Fruit fly (Drosophila melanogaster) whole organism, embryonic: Measurements from ENCODE around the gene Art3.

Experiments used
- Atf-2 ChIP-seq: fragments of 200-800 bp; sonication (Bioruptor generic); optimal IDR thresholded peaks from 2 replicates; lab custom pipeline; 2016; ENCODE audit warnings: missing biosample characterization, missing genetic modification characterization
- BtbVII ChIP-seq: fragments of 200-800 bp; sonication (Bioruptor generic); optimal IDR thresholded peaks from 3 replicates; lab custom pipeline; 2017; ENCODE audit warnings: missing biosample characterization, mild to moderate bottlenecking, missing genetic modification characterization
- CG12155 ChIP-seq: fragments of 200-800 bp; sonication (Bioruptor generic); optimal IDR thresholded peaks from 3 replicates; lab custom pipeline; 2016; ENCODE audit warnings: missing biosample characterization, missing genetic modification characterization
- CG13296 ChIP-seq: fragments of 200-800 bp; sonication (Bioruptor generic); optimal IDR thresholded peaks from 3 replicates; lab custom pipeline; 2018; ENCODE audit warnings: missing biosample characterization, mild to moderate bottlenecking, missing genetic modification characterization
- CG14965 ChIP-seq: fragments of 200-800 bp; sonication (Bioruptor generic); optimal IDR thresholded peaks from 2 replicates; lab custom pipeline; 2016; ENCODE audit warnings: missing biosample characterization, missing genetic modification characterization, borderline replicate concordance
- CG17186 ChIP-seq: fragments of 200-800 bp; sonication (Bioruptor generic); optimal IDR thresholded peaks from 3 replicates; lab custom pipeline; 2017; ENCODE audit warnings: missing biosample characterization, missing genetic modification reagents, missing genetic modification characterization
- CG2875 ChIP-seq: fragments of 200-800 bp; sonication (Bioruptor generic); optimal IDR thresholded peaks from 2 replicates; lab custom pipeline; 2017; ENCODE audit warnings: missing biosample characterization, mild to moderate bottlenecking, missing genetic modification characterization, missing genetic modification reagents
- CG3163 ChIP-seq: fragments of 200-800 bp; sonication (Bioruptor generic); optimal IDR thresholded peaks from 3 replicates; lab custom pipeline; 2016; ENCODE audit warnings: missing biosample characterization, missing genetic modification characterization
- CG34224 ChIP-seq: fragments of 200-800 bp; sonication (Bioruptor generic); IDR thresholded peaks from 3 replicates; pipeline ENCODE4 v1.3.6; 2022; ENCODE audit warnings: missing biosample characterization, missing genetic modification characterization; ENCODE audit not compliant: partially characterized antibody
- CG42726 ChIP-seq: fragments of 200-800 bp; sonication (Bioruptor generic); IDR thresholded peaks from 2 replicates; pipeline ENCODE4 v1.3.6; 2022; ENCODE audit warnings: missing biosample characterization, missing genetic modification characterization; ENCODE audit not compliant: partially characterized antibody
- CG4404 ChIP-seq: fragments of 200-800 bp; sonication (Bioruptor generic); IDR thresholded peaks from 2 replicates; pipeline ENCODE4 v1.3.6; 2022; ENCODE audit warnings: missing biosample characterization, missing genetic modification characterization
- CG6254 ChIP-seq: fragments of 200-800 bp; sonication (Bioruptor generic); optimal IDR thresholded peaks from 3 replicates; lab custom pipeline; 2017; ENCODE audit warnings: mild to moderate bottlenecking, missing biosample characterization, missing genetic modification reagents, missing genetic modification characterization
- CG6272 ChIP-seq: fragments of 200-800 bp; sonication (Bioruptor generic); IDR thresholded peaks from 2 replicates; pipeline ENCODE4 v1.3.6; 2022; ENCODE audit warnings: missing biosample characterization, missing genetic modification characterization
- CG6813 ChIP-seq: fragments of 200-800 bp; sonication (Bioruptor generic); optimal IDR thresholded peaks from 2 replicates; lab custom pipeline; 2017; ENCODE audit warnings: missing biosample characterization, missing genetic modification characterization, mild to moderate bottlenecking, moderate library complexity, missing genetic modification reagents
- CG7745 ChIP-seq: fragments of 200-800 bp; sonication (Bioruptor generic); optimal IDR thresholded peaks from 2 replicates; lab custom pipeline; 2018; ENCODE audit warnings: missing biosample characterization, mild to moderate bottlenecking, missing genetic modification characterization, moderate library complexity
- Camta ChIP-seq: fragments of 200-800 bp; sonication (Bioruptor generic); optimal IDR thresholded peaks from 2 replicates; lab custom pipeline; 2016; ENCODE audit warnings: missing biosample characterization, missing genetic modification characterization
- D19B ChIP-seq: fragments of 200-800 bp; sonication (Bioruptor generic); optimal IDR thresholded peaks from 2 replicates; lab custom pipeline; 2017; ENCODE audit warnings: missing biosample characterization, mild to moderate bottlenecking, missing genetic modification characterization
- Dad ChIP-seq: fragments of 200-800 bp; sonication (Bioruptor generic); optimal IDR thresholded peaks from 3 replicates; lab custom pipeline; 2016; ENCODE audit warnings: missing biosample characterization, missing genetic modification characterization
- Dbx ChIP-seq: fragments of 200-800 bp; sonication (Bioruptor generic); IDR thresholded peaks from 3 replicates; pipeline ENCODE4 v1.3.6; 2022; ENCODE audit warnings: missing biosample characterization, missing genetic modification characterization
- Dek ChIP-seq: fragments of 200-800 bp; sonication (Bioruptor generic); optimal IDR thresholded peaks from 3 replicates; lab custom pipeline; 2019; ENCODE audit warnings: missing biosample characterization, mild to moderate bottlenecking, missing genetic modification characterization, moderate library complexity
- Doc2 ChIP-seq: fragments of 200-800 bp; sonication (Bioruptor generic); IDR thresholded peaks from 2 replicates; pipeline ENCODE4 v1.3.6; 2022; ENCODE audit warnings: missing biosample characterization, missing genetic modification characterization
- E2f2 ChIP-seq: fragments of 200-800 bp; sonication (Bioruptor generic); IDR thresholded peaks from 2 replicates; pipeline ENCODE4 v1.3.6; 2022; ENCODE audit warnings: missing biosample characterization, missing genetic modification characterization
- ERR ChIP-seq: fragments of 200-800 bp; sonication (Bioruptor generic); optimal IDR thresholded peaks from 2 replicates; lab custom pipeline; 2016; ENCODE audit warnings: missing biosample characterization, missing genetic modification characterization
- Gug ChIP-seq: fragments of 200-800 bp; sonication (Bioruptor generic); IDR thresholded peaks from 4 replicates; pipeline ENCODE4 v1.3.6; 2022; ENCODE audit warnings: missing biosample characterization, missing genetic modification characterization
- H2.0 ChIP-seq: fragments of 200-800 bp; sonication (Bioruptor generic); IDR thresholded peaks from 2 replicates; pipeline ENCODE4 v1.3.6; 2022; ENCODE audit warnings: missing biosample characterization, missing genetic modification characterization
- HHEX ChIP-seq: fragments of 200-800 bp; sonication (Bioruptor generic); optimal IDR thresholded peaks from 3 replicates; lab custom pipeline; 2017; ENCODE audit warnings: missing biosample characterization, mild to moderate bottlenecking, missing genetic modification characterization, missing genetic modification reagents
- Hsf ChIP-seq: fragments of 200-800 bp; sonication (Bioruptor generic); optimal IDR thresholded peaks from 3 replicates; lab custom pipeline; 2016; ENCODE audit warnings: missing biosample characterization, missing genetic modification characterization
- Med ChIP-seq: fragments of 200-800 bp; sonication (Bioruptor generic); peaks from one replicate; lab custom pipeline; 2016; ENCODE audit warnings: missing biosample characterization, missing genetic modification characterization, mild to moderate bottlenecking, inconsistent platforms, moderate library complexity
- Ssrp ChIP-seq: fragments of 200-800 bp; sonication (Bioruptor generic); optimal IDR thresholded peaks from 2 replicates; lab custom pipeline; 2018; ENCODE audit warnings: missing biosample characterization, mild to moderate bottlenecking, missing genetic modification characterization, moderate library complexity
- bigmax ChIP-seq: fragments of 200-800 bp; sonication (Bioruptor generic); optimal IDR thresholded peaks from 2 replicates; lab custom pipeline; 2018; ENCODE audit warnings: missing biosample characterization, mild to moderate bottlenecking, missing genetic modification characterization
- chinmo ChIP-seq: fragments of 200-800 bp; sonication (Bioruptor generic); IDR thresholded peaks from 4 replicates; pipeline ENCODE4 v1.3.6; 2022; ENCODE audit warnings: missing biosample characterization, missing genetic modification characterization; ENCODE audit not compliant: partially characterized antibody
- en ChIP-seq: fragments of 200-800 bp; sonication (Bioruptor generic); optimal IDR thresholded peaks from 2 replicates; lab custom pipeline; 2016; ENCODE audit warnings: missing biosample characterization, missing genetic modification characterization
- ewg ChIP-seq: fragments of 200-800 bp; sonication (Bioruptor generic); optimal IDR thresholded peaks from 3 replicates; lab custom pipeline; 2017; ENCODE audit warnings: mild to moderate bottlenecking, missing biosample characterization, missing genetic modification reagents, missing genetic modification characterization
- fd3F ChIP-seq: fragments of 200-800 bp; sonication (Bioruptor generic); optimal IDR thresholded peaks from 2 replicates; lab custom pipeline; 2018; ENCODE audit warnings: missing biosample characterization, mild to moderate bottlenecking, missing genetic modification characterization, moderate library complexity
- h ChIP-seq: fragments of >200 bp; optimal IDR thresholded peaks from 2 replicates; lab custom pipeline; 2017
- klu ChIP-seq: fragments of 200-800 bp; sonication (Bioruptor generic); IDR thresholded peaks from 2 replicates; pipeline ENCODE4 v1.3.6; 2022; ENCODE audit warnings: missing biosample characterization, missing genetic modification characterization
- mirr ChIP-seq: fragments of 200-800 bp; sonication (Bioruptor generic); optimal IDR thresholded peaks from 3 replicates; lab custom pipeline; 2018; ENCODE audit warnings: missing biosample characterization, mild to moderate bottlenecking, missing genetic modification characterization
- mld ChIP-seq: fragments of 200-800 bp; sonication (Bioruptor generic); IDR thresholded peaks from 3 replicates; pipeline ENCODE4 v1.3.6; 2022; ENCODE audit warnings: missing biosample characterization, missing genetic modification characterization; ENCODE audit not compliant: partially characterized antibody
- p53 ChIP-seq: fragments of 200-800 bp; sonication (Bioruptor generic); optimal IDR thresholded peaks from 2 replicates; lab custom pipeline; 2016; ENCODE audit warnings: missing biosample characterization, missing genetic modification characterization
- phol ChIP-seq: fragments of 200-800 bp; sonication (Bioruptor generic); optimal IDR thresholded peaks from 3 replicates; lab custom pipeline; 2018; ENCODE audit warnings: missing biosample characterization, mild to moderate bottlenecking, missing genetic modification characterization, moderate library complexity
- pzg ChIP-seq: fragments of 200-800 bp; sonication (Bioruptor generic); optimal IDR thresholded peaks from 3 replicates; lab custom pipeline; 2018; ENCODE audit warnings: missing biosample characterization, mild to moderate bottlenecking, missing genetic modification characterization, moderate library complexity
- run ChIP-seq: fragments of 200-800 bp; sonication (Bioruptor generic); optimal IDR thresholded peaks from 3 replicates; lab custom pipeline; 2018; ENCODE audit warnings: missing biosample characterization, mild to moderate bottlenecking, missing genetic modification characterization
- seq ChIP-seq: fragments of 200-800 bp; sonication (Bioruptor generic); IDR thresholded peaks from 2 replicates; pipeline ENCODE4 v1.3.6; 2022; ENCODE audit warnings: missing biosample characterization, missing genetic modification characterization
- sima ChIP-seq: fragments of 200-800 bp; sonication (Bioruptor generic); optimal IDR thresholded peaks from 2 replicates; lab custom pipeline; 2016; ENCODE audit warnings: missing biosample characterization, missing genetic modification characterization
- sob ChIP-seq: fragments of 200-800 bp; sonication (Bioruptor generic); IDR thresholded peaks from 2 replicates; pipeline ENCODE4 v1.3.6; 2022; ENCODE audit warnings: missing biosample characterization, missing genetic modification characterization
- tin ChIP-seq: fragments of 200-800 bp; sonication (Bioruptor generic); optimal IDR thresholded peaks from 3 replicates; lab custom pipeline; 2016; ENCODE audit warnings: missing biosample characterization, missing genetic modification characterization
- tio ChIP-seq: fragments of 200-800 bp; sonication (Bioruptor generic); optimal IDR thresholded peaks from 2 replicates; lab custom pipeline; 2017; ENCODE audit warnings: missing biosample characterization, missing genetic modification characterization, inconsistent platforms
- twi ChIP-seq: fragments of 200-800 bp; optimal IDR thresholded peaks from 2 replicates; lab custom pipeline; 2019; ENCODE audit warnings: missing biosample characterization, mild to moderate bottlenecking, missing genetic modification characterization, moderate library complexity
- usp ChIP-seq: fragments of >200 bp; optimal IDR thresholded peaks from 2 replicates; lab custom pipeline; 2017; ENCODE audit warnings: missing biosample characterization, missing genetic modification characterization
- vfl ChIP-seq: fragments of 200-800 bp; sonication (Bioruptor generic); optimal IDR thresholded peaks from 2 replicates; lab custom pipeline; 2016; ENCODE audit warnings: missing biosample characterization, missing genetic modification characterization
- wor ChIP-seq: fragments of 200-800 bp; sonication (Bioruptor generic); IDR thresholded peaks from 2 replicates; pipeline ENCODE4 v1.3.6; 2022; ENCODE audit warnings: missing biosample characterization, missing genetic modification characterization

The Art3 gene

DNA sequence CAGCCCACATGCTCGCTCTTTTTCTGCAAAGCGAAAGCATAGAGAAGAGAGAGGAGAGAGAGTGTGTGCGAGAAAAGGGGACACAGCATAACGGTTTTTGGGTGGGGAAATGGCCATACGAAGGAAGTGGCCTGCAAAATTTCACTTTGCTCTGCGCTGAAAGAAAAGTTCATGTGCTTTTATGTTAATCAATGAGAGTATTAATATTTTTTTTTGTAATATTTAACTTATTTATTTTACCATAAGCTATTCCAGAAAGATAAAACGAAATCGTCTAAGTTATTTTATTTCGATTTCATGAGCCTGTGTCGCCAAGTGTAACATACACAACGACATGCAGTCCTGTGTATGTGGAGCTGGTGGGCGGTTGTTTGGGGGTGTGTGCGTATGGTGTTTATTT, 21.2 kb upstream of the Art3 start (continued):
- TF ChIP-seq CG17186 (GFP tag; lab: Kevin White, UChicago): no peak
- TF ChIP-seq Dad (GFP tag; lab: Kevin White, UChicago): no peak
- peak; percentile 10 for TF ChIP-seq run (tag; lab: Kevin White, UChicago)
- TF ChIP-seq h (lab: Kevin White, UChicago): no peak
- TF ChIP-seq klu: peak; percentile 59; the same call in 1 of the 2 replicates
- TF ChIP-seq Camta (GFP tag; lab: Kevin White, UChicago): no peak
- TF ChIP-seq CG2875: no peak
- TF ChIP-seq HHEX (GFP tag; lab: Kevin White, UChicago): peak; percentile 42
- peak; percentile 16 for TF ChIP-seq D19B (GFP tag; lab: Kevin White, UChicago)
- TF ChIP-seq wor (GFP tag; lab: Robert Waterston, UW): peak; percentile 44; the same call in 1 of the 2 replicates
- TF ChIP-seq H2.0 (GFP tag; lab: Robert Waterston, UW): peak; percentile 58
- TF ChIP-seq CG7745: no peak
- peak; percentile 40 for TF ChIP-seq CG12155 (GFP tag; lab: Kevin White, UChicago)
- no peak for TF ChIP-seq sima (GFP tag; lab: Kevin White, UChicago)
- no peak for TF ChIP-seq tio (GFP tag; lab: Kevin White, UChicago)
- TF ChIP-seq mirr (GFP tag; lab: Kevin White, UChicago): no peak
- TF ChIP-seq phol: peak; percentile 31
- TF ChIP-seq CG4404: peak; percentile 52
- TF ChIP-seq ewg: peak; percentile 37
- no peak for TF ChIP-seq Atf-2 (GFP tag; lab: Kevin White, UChicago)
- TF ChIP-seq E2f2 (GFP tag; lab: Robert Waterston, UW): peak; percentile 51
- no peak for TF ChIP-seq twi (tag; lab: Kevin White, UChicago)
- TF ChIP-seq BtbVII (GFP tag; lab: Kevin White, UChicago): peak; percentile 73
- TF ChIP-seq CG6272 (GFP tag; lab: Robert Waterston, UW): peak; percentile 53
- TF ChIP-seq pzg (GFP tag; lab: Kevin White, UChicago): no peak
- TF ChIP-seq usp: no peak
- no peak for TF ChIP-seq CG6254 (GFP tag; lab: Kevin White, UChicago)
- 0 out of 2 replicates have a peak, but pooled peaks have one; percentile 5 for TF ChIP-seq Doc2
- peak; percentile 66 for TF ChIP-seq CG6813
- TF ChIP-seq ERR (GFP tag; lab: Kevin White, UChicago): no peak
- peak; percentile 3 for TF ChIP-seq tin (GFP tag; lab: Kevin White, UChicago)
- peak; percentile 74 for TF ChIP-seq Dek (tag; lab: Kevin White, UChicago)
- peak; percentile 78 for TF ChIP-seq Dbx
- TF ChIP-seq vfl (GFP tag; lab: Kevin White, UChicago): no peak
- TF ChIP-seq CG42726: no peak
- TF ChIP-seq bigmax (GFP tag; lab: Kevin White, UChicago): no peak
- TF ChIP-seq CG34224 (GFP tag; lab: Robert Waterston, UW): no peak
- TF ChIP-seq Hsf (GFP tag; lab: Kevin White, UChicago): peak; percentile 45
- TF ChIP-seq sob (GFP tag; lab: Robert Waterston, UW): peak; percentile 79
- 0 out of 4 replicates have a peak, but pooled peaks have one; percentile 18 for TF ChIP-seq chinmo
- no peak for TF ChIP-seq CG3163 (GFP tag; lab: Kevin White, UChicago)
- TF ChIP-seq seq (GFP tag; lab: Robert Waterston, UW): peak; percentile 74
- TF ChIP-seq mld: no peak
- peak; percentile 67 for TF ChIP-seq Gug (GFP tag; lab: Robert Waterston, UW)
- TF ChIP-seq CG14965: no peak
- peak; percentile 77 for TF ChIP-seq Med
- peak; percentile 5 for TF ChIP-seq Ssrp
- no peak for TF ChIP-seq en (GFP tag; lab: Kevin White, UChicago)
- TF ChIP-seq CG13296 (GFP tag; lab: Kevin White, UChicago): no peak
- TF ChIP-seq fd3F (GFP tag; lab: Kevin White, UChicago): no peak
- TF ChIP-seq p53 (GFP tag; lab: Kevin White, UChicago): no peak
